Worm (Caenorhabditis elegans): Measurements from ENCODE around the gene mom-1.

DNA sequence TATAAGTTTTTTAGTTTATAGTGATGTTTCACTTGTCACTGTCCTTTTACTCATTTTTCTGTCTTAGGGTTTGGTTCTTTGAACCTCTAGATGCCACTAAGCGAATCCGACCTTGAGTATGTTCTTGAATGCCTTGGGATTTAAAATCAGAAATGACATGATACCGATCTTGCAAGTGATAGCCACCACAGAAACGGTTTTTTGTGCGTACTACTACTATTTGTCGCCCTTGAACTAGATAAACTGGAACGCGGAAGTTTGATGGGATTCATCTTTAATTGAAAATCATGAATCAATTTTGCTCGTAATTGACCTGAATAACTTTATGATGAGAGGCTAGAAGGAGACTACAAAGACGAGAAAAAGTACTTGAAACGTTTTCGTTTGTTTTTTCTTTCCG is 25.9 kb downstream of the mom-1 start:
- TF ChIP-seq fkh-10 (GFP tag; optimal IDR thresholded peaks at IDR 0.05) (no peak), rbr-2 (tag; optimal IDR thresholded peaks at IDR 0.05) (no peak), arid-1 (GFP tag; conservative IDR thresholded peaks at IDR 0.05) (no peak), skn-1 (tag; optimal IDR thresholded peaks at IDR 0.05) (no peak), egl-27 (tag; optimal IDR thresholded peaks at IDR 0.05) (no peak), mep-1 (tag; optimal IDR thresholded peaks at IDR 0.05) (no peak), nhr-11 (tag; optimal IDR thresholded peaks at IDR 0.05) (no peak), nhr-76 (tag; optimal IDR thresholded peaks at IDR 0.05) (no peak), jun-1 (tag; optimal IDR thresholded peaks at IDR 0.05) (no peak), ztf-11 (tag; optimal IDR thresholded peaks at IDR 0.05) (no peak), nhr-111 (GFP tag; optimal IDR thresholded peaks at IDR 0.05) (no peak), nhr-77 (tag; optimal IDR thresholded peaks at IDR 0.05) (no peak), nhr-102 (tag; optimal IDR thresholded peaks at IDR 0.05) (no peak)

All from whole organism, L4 larva.